Fruit fly (Drosophila melanogaster) whole organism, embryonic: ENCODE measurements around the gene Chd1.

Source experiments
- Asciz ChIP-seq: fragments of 200-800 bp; sonication (Bioruptor generic); optimal IDR thresholded peaks from 2 replicates; lab custom pipeline; 2017; ENCODE audit warnings: missing biosample characterization, mild to moderate bottlenecking, missing genetic modification characterization, missing genetic modification reagents
- Atf-2 ChIP-seq: fragments of 200-800 bp; sonication (Bioruptor generic); optimal IDR thresholded peaks from 2 replicates; lab custom pipeline; 2016; ENCODE audit warnings: missing biosample characterization, missing genetic modification characterization
- Bgb ChIP-seq: fragments of 200-800 bp; sonication (Bioruptor generic); IDR thresholded peaks from 2 replicates; pipeline ENCODE4 v1.3.6; 2022; ENCODE audit warnings: missing biosample characterization, missing genetic modification characterization; ENCODE audit not compliant: partially characterized antibody
- CG10366 ChIP-seq: fragments of 200-800 bp; sonication (Bioruptor generic); IDR thresholded peaks from 2 replicates; pipeline ENCODE4 v1.3.6; 2022; ENCODE audit warnings: missing biosample characterization, missing genetic modification characterization
- CG11398 ChIP-seq: fragments of 200-800 bp; sonication (Bioruptor generic); optimal IDR thresholded peaks from 2 replicates; lab custom pipeline; 2016; ENCODE audit warnings: missing biosample characterization, missing genetic modification characterization
- CG12104 ChIP-seq: fragments of 200-800 bp; sonication (Bioruptor generic); optimal IDR thresholded peaks from 3 replicates; lab custom pipeline; 2016; ENCODE audit warnings: missing biosample characterization, missing genetic modification characterization
- CG12236 ChIP-seq: fragments of 200-800 bp; sonication (Bioruptor generic); optimal IDR thresholded peaks from 2 replicates; lab custom pipeline; 2016; ENCODE audit warnings: missing biosample characterization, missing genetic modification characterization
- CG12391 ChIP-seq: fragments of 200-800 bp; sonication (Bioruptor generic); optimal IDR thresholded peaks from 3 replicates; lab custom pipeline; 2018; ENCODE audit warnings: missing biosample characterization, mild to moderate bottlenecking, missing genetic modification characterization, moderate library complexity
- CG12744 ChIP-seq: fragments of 200-800 bp; sonication (Bioruptor generic); optimal IDR thresholded peaks from 2 replicates; lab custom pipeline; 2016; ENCODE audit warnings: missing biosample characterization, missing genetic modification characterization
- CG14860 ChIP-seq: fragments of 200-800 bp; sonication (Bioruptor generic); IDR thresholded peaks from 3 replicates; pipeline ENCODE4 v1.3.6; 2022; ENCODE audit warnings: missing biosample characterization, missing genetic modification characterization; ENCODE audit not compliant: partially characterized antibody
- CG15073 ChIP-seq: fragments of 200-800 bp; sonication (Bioruptor generic); optimal IDR thresholded peaks from 2 replicates; lab custom pipeline; 2016; ENCODE audit warnings: missing biosample characterization, missing genetic modification characterization
- CG15601 ChIP-seq: fragments of 200-800 bp; sonication (Bioruptor generic); optimal IDR thresholded peaks from 3 replicates; lab custom pipeline; 2019; ENCODE audit warnings: missing biosample characterization, mild to moderate bottlenecking, missing genetic modification characterization, moderate library complexity
- CG17829 ChIP-seq: fragments of 200-800 bp; optimal IDR thresholded peaks from 2 replicates; lab custom pipeline; 2019; ENCODE audit warnings: missing biosample characterization, mild to moderate bottlenecking, missing genetic modification characterization, moderate library complexity
- CG17912 ChIP-seq: fragments of 200-800 bp; sonication (Bioruptor generic); optimal IDR thresholded peaks from 2 replicates; lab custom pipeline; 2018; ENCODE audit warnings: missing biosample characterization, mild to moderate bottlenecking, missing genetic modification characterization
- CG18011 ChIP-seq: fragments of 200-800 bp; sonication (Bioruptor generic); optimal IDR thresholded peaks from 2 replicates; lab custom pipeline; 2017; ENCODE audit warnings: missing biosample characterization, missing genetic modification characterization, mild to moderate bottlenecking, moderate library complexity, missing genotype
- CG2712 ChIP-seq: fragments of 200-800 bp; optimal IDR thresholded peaks from 3 replicates; lab custom pipeline; 2019; ENCODE audit warnings: missing biosample characterization, mild to moderate bottlenecking, missing genetic modification characterization, moderate library complexity
- CG2889 ChIP-seq: fragments of 200-800 bp; sonication (Bioruptor generic); IDR thresholded peaks from 3 replicates; pipeline ENCODE4 v1.3.6; 2022; ENCODE audit warnings: missing biosample characterization, missing genetic modification characterization
- CG33213 ChIP-seq: fragments of 200-800 bp; sonication (Bioruptor generic); optimal IDR thresholded peaks from 3 replicates; lab custom pipeline; 2016; ENCODE audit warnings: missing biosample characterization, missing genetic modification characterization
- CG3407 ChIP-seq: fragments of 200-800 bp; sonication (Bioruptor generic); optimal IDR thresholded peaks from 2 replicates; lab custom pipeline; 2018; ENCODE audit warnings: missing biosample characterization, mild to moderate bottlenecking, missing genetic modification characterization
- CG3726 ChIP-seq: fragments of 200-800 bp; sonication (Bioruptor generic); IDR thresholded peaks from 3 replicates; pipeline ENCODE4, ENCODE4 v1.3.6; 2022; ENCODE audit warnings: missing biosample characterization, missing genetic modification characterization
- CG6854 ChIP-seq: fragments of 200-800 bp; sonication (Bioruptor generic); optimal IDR thresholded peaks from 3 replicates; lab custom pipeline; 2017; ENCODE audit warnings: missing biosample characterization, mild to moderate bottlenecking, missing genetic modification characterization
- CG7963 ChIP-seq: fragments of 200-800 bp; sonication (Bioruptor generic); IDR thresholded peaks from 3 replicates; pipeline ENCODE4 v1.3.6; 2022; ENCODE audit warnings: missing biosample characterization, missing genetic modification characterization; ENCODE audit not compliant: partially characterized antibody
- CG8281 ChIP-seq: fragments of 200-800 bp; sonication (Bioruptor generic); optimal IDR thresholded peaks from 2 replicates; lab custom pipeline; 2018; ENCODE audit warnings: missing biosample characterization, mild to moderate bottlenecking, missing genetic modification characterization, moderate library complexity
- CG9817 ChIP-seq: fragments of 200-800 bp; sonication (Bioruptor generic); optimal IDR thresholded peaks from 2 replicates; lab custom pipeline; 2018; ENCODE audit warnings: missing biosample characterization, mild to moderate bottlenecking, missing genetic modification characterization, moderate library complexity
- D19B ChIP-seq: fragments of 200-800 bp; sonication (Bioruptor generic); optimal IDR thresholded peaks from 2 replicates; lab custom pipeline; 2017; ENCODE audit warnings: missing biosample characterization, mild to moderate bottlenecking, missing genetic modification characterization
- Dbx ChIP-seq: fragments of 200-800 bp; sonication (Bioruptor generic); IDR thresholded peaks from 3 replicates; pipeline ENCODE4 v1.3.6; 2022; ENCODE audit warnings: missing biosample characterization, missing genetic modification characterization
- E2f2 ChIP-seq: fragments of 200-800 bp; sonication (Bioruptor generic); IDR thresholded peaks from 2 replicates; pipeline ENCODE4 v1.3.6; 2022; ENCODE audit warnings: missing biosample characterization, missing genetic modification characterization
- Lim3 ChIP-seq: fragments of 200-800 bp; sonication (Bioruptor generic); IDR thresholded peaks from 2 replicates; pipeline ENCODE4 v1.3.6; 2022; ENCODE audit warnings: missing biosample characterization, missing genetic modification characterization
- Myb ChIP-seq: fragments of 200-800 bp; sonication (Bioruptor generic); optimal IDR thresholded peaks from 2 replicates; lab custom pipeline; 2016; ENCODE audit warnings: missing biosample characterization, missing genetic modification characterization
- Rx ChIP-seq: fragments of 200-800 bp; sonication (Bioruptor generic); IDR thresholded peaks from 2 replicates; pipeline ENCODE4 v1.3.6; 2022; ENCODE audit warnings: missing biosample characterization, missing genetic modification characterization
- Scr ChIP-seq: fragments of 200-800 bp; sonication (Bioruptor generic); IDR thresholded peaks from 2 replicates; pipeline ENCODE4 v1.3.6; 2022; ENCODE audit warnings: missing biosample characterization, missing genetic modification characterization; ENCODE audit not compliant: partially characterized antibody
- Sin3A ChIP-seq: fragments of >200 bp; optimal IDR thresholded peaks from 2 replicates; lab custom pipeline; 2018
- Trl ChIP-seq, 3 experiments: fragments of >200 bp in 2 of 3; fragments of 200-800 bp in 1 of 3; sonication (Bioruptor generic) in 1 of 3; optimal IDR thresholded peaks; 2 replicates in 1 of 3; 3 replicates in 2 of 3; lab custom pipeline; 2016 to 2017; ENCODE audit warnings: missing biosample characterization in 1 of 3, missing genetic modification characterization in 1 of 3
- ato ChIP-seq: fragments of 200-800 bp; sonication (Bioruptor generic); IDR thresholded peaks from 2 replicates; pipeline ENCODE4 v1.3.6; 2022; ENCODE audit warnings: missing biosample characterization, missing genetic modification characterization; ENCODE audit not compliant: partially characterized antibody
- crc ChIP-seq: fragments of 200-800 bp; sonication (Bioruptor generic); optimal IDR thresholded peaks from 2 replicates; lab custom pipeline; 2016; ENCODE audit warnings: missing biosample characterization, missing genetic modification characterization
- crol ChIP-seq: fragments of 200-800 bp; sonication (Bioruptor generic); IDR thresholded peaks from 2 replicates; pipeline ENCODE4 v1.3.6; 2022; ENCODE audit warnings: missing biosample characterization, missing genetic modification characterization
- disco-r ChIP-seq: fragments of 200-800 bp; sonication (Bioruptor generic); optimal IDR thresholded peaks from 2 replicates; lab custom pipeline; 2016; ENCODE audit warnings: missing biosample characterization, missing genetic modification characterization
- dm ChIP-seq: fragments of 200-800 bp; sonication (Bioruptor generic); optimal IDR thresholded peaks from 3 replicates; lab custom pipeline; 2016; ENCODE audit warnings: missing biosample characterization, missing genetic modification characterization
- gem ChIP-seq: fragments of 200-800 bp; sonication (Bioruptor generic); optimal IDR thresholded peaks from 2 replicates; lab custom pipeline; 2019; ENCODE audit warnings: missing biosample characterization, mild to moderate bottlenecking, missing genetic modification characterization, moderate library complexity
- hbn ChIP-seq: fragments of 200-800 bp; sonication (Bioruptor generic); IDR thresholded peaks from 2 replicates; pipeline ENCODE4 v1.3.6; 2022; ENCODE audit warnings: missing biosample characterization, missing genetic modification characterization; ENCODE audit not compliant: partially characterized antibody
- lov ChIP-seq, 2 experiments: fragments of 200-800 bp in 1 of 2; fragments of >200 bp in 1 of 2; sonication (Bioruptor generic) in 1 of 2; IDR thresholded peaks in 1 of 2; optimal IDR thresholded peaks in 1 of 2; 2 replicates in 1 of 2; 3 replicates in 1 of 2; pipeline versions ENCODE4 v1.3.6 to Lab custom; 2017 to 2022; ENCODE audit warnings: missing biosample characterization in 1 of 2, missing genetic modification characterization in 1 of 2
- luna ChIP-seq: fragments of 200-800 bp; sonication (Bioruptor generic); optimal IDR thresholded peaks from 2 replicates; lab custom pipeline; 2016; ENCODE audit warnings: missing biosample characterization, missing genetic modification characterization
- pfk ChIP-seq: fragments of 200-800 bp; sonication (Bioruptor generic); optimal IDR thresholded peaks from 2 replicates; lab custom pipeline; 2018; ENCODE audit warnings: missing biosample characterization, mild to moderate bottlenecking, missing genetic modification characterization, moderate library complexity
- prd ChIP-seq, 3 experiments: fragments of >200 bp in 2 of 3; fragments of 200-800 bp in 1 of 3; sonication (Bioruptor generic) in 1 of 3; optimal IDR thresholded peaks in 2 of 3; IDR thresholded peaks in 1 of 3; 2 replicates in 2 of 3; 3 replicates in 1 of 3; pipeline versions ENCODE4 v1.3.6 to Lab custom; 2017 to 2022; ENCODE audit warnings: missing biosample characterization in 1 of 3, missing genetic modification characterization in 1 of 3
- row ChIP-seq: fragments of 200-800 bp; sonication (Bioruptor generic); IDR thresholded peaks from 3 replicates; pipeline ENCODE4 v1.3.6; 2022; ENCODE audit warnings: missing biosample characterization, missing genetic modification characterization
- sr ChIP-seq: fragments of 200-800 bp; sonication (Bioruptor generic); IDR thresholded peaks from 3 replicates; pipeline ENCODE4 v1.3.6; 2022; ENCODE audit warnings: missing biosample characterization, missing genetic modification characterization
- stwl ChIP-seq: fragments of 200-800 bp; sonication (Bioruptor generic); optimal IDR thresholded peaks from 3 replicates; lab custom pipeline; 2018; ENCODE audit warnings: missing biosample characterization, mild to moderate bottlenecking, missing genetic modification characterization, moderate library complexity
- tx ChIP-seq: fragments of 200-800 bp; sonication (Bioruptor generic); optimal IDR thresholded peaks from 2 replicates; lab custom pipeline; 2016; ENCODE audit warnings: missing biosample characterization, missing genetic modification characterization
- unc-4 ChIP-seq: fragments of 200-800 bp; sonication (Bioruptor generic); IDR thresholded peaks from 2 replicates; pipeline ENCODE4 v1.3.6; 2022; ENCODE audit warnings: missing biosample characterization, missing genetic modification characterization; ENCODE audit not compliant: partially characterized antibody

The Chd1 gene

dm6 chr2L:2976829-2977228, 10.7 kb downstream of the Chd1 start, which contains the start of the genes CG9641 and CG3165 (continued):
- TF ChIP-seq CG12104 (GFP tag; lab: Kevin White, UChicago) = peak; percentile 75
- TF ChIP-seq D19B (GFP tag; lab: Kevin White, UChicago) = no peak
- TF ChIP-seq stwl (tag; lab: Kevin White, UChicago) = peak; percentile 99
- TF ChIP-seq Asciz (GFP tag; lab: Kevin White, UChicago) = no peak
- peak; percentile 75 for TF ChIP-seq crc (GFP tag; lab: Kevin White, UChicago)
- TF ChIP-seq Myb (GFP tag; lab: Kevin White, UChicago) = peak; percentile 92
- TF ChIP-seq prd (optimal IDR thresholded peaks at IDR 0.05; lab: Kevin White, UChicago) = no peak
- TF ChIP-seq prd (GFP tag; IDR thresholded peaks at IDR 0.05; lab: Robert Waterston, UW) = peak; percentile 90
- peak; percentile 74 for TF ChIP-seq CG12236 (GFP tag; lab: Kevin White, UChicago)
- TF ChIP-seq CG3726 (GFP tag; lab: Robert Waterston, UW) = no peak; the same call in 2 of the 3 replicates
- peak; percentile 97 for TF ChIP-seq unc-4
- TF ChIP-seq Lim3 (GFP tag; lab: Robert Waterston, UW) = peak; percentile 39; the same call in 1 of the 2 replicates
- peak; percentile 81 for TF ChIP-seq CG10366 (GFP tag; lab: Robert Waterston, UW)
- peak; percentile 43 for TF ChIP-seq CG15073
- peak; percentile 82 for TF ChIP-seq CG11398 (GFP tag; lab: Kevin White, UChicago)
- peak; percentile 21 for TF ChIP-seq CG6854 (GFP tag; lab: Kevin White, UChicago)
- TF ChIP-seq Bgb (GFP tag; lab: Robert Waterston, UW) = peak; percentile 91
- peak; percentile 97 for TF ChIP-seq Scr (GFP tag; lab: Robert Waterston, UW)
- TF ChIP-seq CG14860 (GFP tag; lab: Robert Waterston, UW) = peak; percentile 95
- TF ChIP-seq CG7963 (GFP tag; lab: Robert Waterston, UW) = peak; percentile 64
- peak; percentile 73 for TF ChIP-seq E2f2 (GFP tag; lab: Robert Waterston, UW)
- peak; percentile 92 for TF ChIP-seq Atf-2 (GFP tag; lab: Kevin White, UChicago)
- TF ChIP-seq CG17912 (GFP tag; lab: Kevin White, UChicago) = no peak
- peak; percentile 74 for TF ChIP-seq disco-r (GFP tag; lab: Kevin White, UChicago)
- TF ChIP-seq pfk (GFP tag; lab: Kevin White, UChicago) = peak; percentile 3
- no peak for TF ChIP-seq sr (GFP tag; lab: Robert Waterston, UW)
- peak; percentile 89 for TF ChIP-seq CG2712 (tag; lab: Kevin White, UChicago)
- peak; percentile 98 for TF ChIP-seq hbn
- TF ChIP-seq CG33213 (GFP tag; lab: Kevin White, UChicago) = peak; percentile 90
- TF ChIP-seq ato (GFP tag; lab: Robert Waterston, UW) = peak; percentile 78
- TF ChIP-seq tx (GFP tag; lab: Kevin White, UChicago) = peak; percentile 87
- no peak for TF ChIP-seq CG2889 (GFP tag; lab: Robert Waterston, UW)
- peak; percentile 66 for TF ChIP-seq Rx
- TF ChIP-seq CG9817 (tag; lab: Kevin White, UChicago) = peak; percentile 83
- no peak for TF ChIP-seq crol (GFP tag; lab: Robert Waterston, UW)
- TF ChIP-seq CG12391 = peak; percentile 87
- peak; percentile 48 for TF ChIP-seq CG18011 (GFP tag; lab: Kevin White, UChicago)
- TF ChIP-seq CG15601 = no peak
- peak; percentile 77 for TF ChIP-seq dm (GFP tag; lab: Kevin White, UChicago)
- peak; percentile 90 for TF ChIP-seq CG17829 (tag; lab: Kevin White, UChicago)
- peak; percentile 98 for TF ChIP-seq row (GFP tag; lab: Robert Waterston, UW)
- no peak for TF ChIP-seq gem (tag; lab: Kevin White, UChicago)
- TF ChIP-seq Trl (optimal IDR thresholded peaks at IDR 0.05; lab: Kevin White, UChicago) = no peak
- peak; percentile 92 for TF ChIP-seq Trl (GFP tag; optimal IDR thresholded peaks at IDR 0.05; lab: Kevin White, UChicago)
- TF ChIP-seq CG8281 = no peak
- TF ChIP-seq Dbx = peak; percentile 86
- no peak for TF ChIP-seq lov (optimal IDR thresholded peaks at IDR 0.05; lab: Kevin White, UChicago)
- peak; percentile 69; the same call in 2 of the 3 replicates for TF ChIP-seq lov (GFP tag; IDR thresholded peaks at IDR 0.05; lab: Robert Waterston, UW)
- peak; percentile 76 for TF ChIP-seq Sin3A (lab: Kevin White, UChicago)
- peak; percentile 56 for TF ChIP-seq CG12744 (GFP tag; lab: Kevin White, UChicago)
- TF ChIP-seq luna (GFP tag; lab: Kevin White, UChicago) = peak; percentile 44
- no peak for TF ChIP-seq CG3407 (GFP tag; lab: Kevin White, UChicago)
